Worm (Caenorhabditis elegans) whole organism, late embryonic: Measurements from ENCODE around the gene Y54G2A.76.

ENCODE experiments used
- ahr-1 ChIP-seq: sonication (generic microtip); optimal IDR thresholded peaks from 2 replicates; lab custom pipeline; 2016; ENCODE audit warnings: missing genetic modification characterization, missing compliant biosample characterization
- ama-1 ChIP-seq: fragments of 150-350 bp; optimal IDR thresholded peaks from 2 replicates; lab custom pipeline; 2014
- ceh-14 ChIP-seq: sonication (generic microtip); optimal IDR thresholded peaks from 2 replicates; lab custom pipeline; 2016; ENCODE audit warnings: missing genotype, missing genetic modification characterization, missing compliant biosample characterization
- ceh-34 ChIP-seq: sonication (generic microtip); optimal IDR thresholded peaks from 2 replicates; lab custom pipeline; 2016; ENCODE audit warnings: mild to moderate bottlenecking, missing genetic modification characterization, missing compliant biosample characterization
- fkh-6 ChIP-seq: sonication (generic microtip); optimal IDR thresholded peaks from 2 replicates; lab custom pipeline; 2016; ENCODE audit warnings: missing genetic modification characterization, missing compliant biosample characterization
- madf-2 ChIP-seq: sonication (generic microtip); optimal IDR thresholded peaks from 2 replicates; lab custom pipeline; 2017; ENCODE audit warnings: missing genetic modification characterization, missing compliant biosample characterization
- sox-4 ChIP-seq: sonication (generic microtip); optimal IDR thresholded peaks from 2 replicates; lab custom pipeline; 2017; ENCODE audit warnings: mild to moderate bottlenecking, missing genetic modification characterization, inconsistent platforms, missing compliant biosample characterization
- tbx-7 ChIP-seq: sonication (generic microtip); optimal IDR thresholded peaks from 2 replicates; lab custom pipeline; 2016; ENCODE audit warnings: missing genotype, missing genetic modification characterization, missing compliant biosample characterization

ce11 chrIV:2849269-2849668, 40.1 kb downstream of the Y54G2A.76 start:
- TF ChIP-seq ceh-14 (tag; lab: Kevin White, UChicago) = no peak
- TF ChIP-seq tbx-7 (tag; lab: Kevin White, UChicago) = no peak
- TF ChIP-seq madf-2 (tag; lab: Kevin White, UChicago) = no peak
- TF ChIP-seq sox-4 (tag; lab: Kevin White, UChicago) = no peak
- no peak for TF ChIP-seq ceh-34 (tag; lab: Kevin White, UChicago)
- TF ChIP-seq fkh-6 (tag; lab: Kevin White, UChicago) = no peak
- no peak for TF ChIP-seq ama-1
- no peak for TF ChIP-seq ahr-1 (tag; lab: Kevin White, UChicago)
